Fruit fly (Drosophila melanogaster): Measurements from ENCODE around the gene Hex-A.

DNA sequence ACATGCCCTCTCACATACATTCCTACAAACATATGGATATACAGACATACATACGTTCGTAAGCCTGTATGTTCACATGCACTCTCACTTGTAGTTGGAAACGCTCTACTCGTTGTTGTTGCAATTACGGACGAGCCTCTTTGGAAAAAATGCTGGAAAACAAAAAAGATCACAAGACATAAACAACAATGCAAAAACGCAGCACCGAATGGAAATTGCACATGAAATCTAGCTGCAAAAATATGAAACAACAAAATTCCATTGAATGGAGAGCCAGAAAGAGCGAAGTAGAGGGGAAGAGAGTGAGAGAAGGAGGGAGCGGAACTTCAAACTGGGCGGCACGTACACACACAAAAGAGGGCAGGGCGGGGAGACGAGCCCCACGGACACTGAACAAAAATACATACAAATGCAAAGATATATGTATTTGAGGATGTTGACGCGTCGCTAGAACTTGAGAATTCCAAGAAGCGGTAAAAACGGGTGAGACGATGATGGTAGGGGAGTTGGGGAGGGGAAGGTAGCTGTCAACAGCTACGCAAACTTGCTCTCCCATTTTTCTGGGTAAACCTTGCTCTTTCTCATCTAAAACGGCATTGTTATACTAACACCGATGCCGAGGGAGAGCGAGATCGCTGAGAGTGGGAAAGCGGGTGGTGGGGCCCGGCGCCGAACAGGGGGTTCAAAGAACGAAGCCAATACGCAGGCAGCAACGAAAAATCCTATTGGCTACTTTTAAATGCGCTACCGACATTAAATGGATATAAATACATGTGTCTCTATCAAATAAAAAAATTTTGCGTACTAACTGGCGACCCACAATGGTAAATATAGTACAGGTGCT lies 1.1 kb upstream of the Hex-A start:
- TF ChIP-seq ab (GFP tag; optimal IDR thresholded peaks at IDR 0.05): no peak
- TF ChIP-seq zfh1 (GFP tag; IDR thresholded peaks at IDR 0.05): no peak
- no peak for TF ChIP-seq GATAe (GFP tag; conservative IDR thresholded peaks at IDR 0.05)
- TF ChIP-seq CG9876 (GFP tag; optimal IDR thresholded peaks at IDR 0.05): no peak
- TF ChIP-seq CG9727 (GFP tag; optimal IDR thresholded peaks at IDR 0.05): no peak
- peak; percentile 79 for TF ChIP-seq z (GFP tag; IDR thresholded peaks at IDR 0.05)
- TF ChIP-seq CG7786 (GFP tag; optimal IDR thresholded peaks at IDR 0.05): no peak
- TF ChIP-seq peb (GFP tag; IDR thresholded peaks at IDR 0.05): no peak
- no peak for TF ChIP-seq CG6683 (GFP tag; optimal IDR thresholded peaks at IDR 0.05)
- TF ChIP-seq CG18476 (GFP tag; optimal IDR thresholded peaks at IDR 0.05): no peak
- no peak for TF ChIP-seq E2f2 (GFP tag; IDR thresholded peaks at IDR 0.05)

Data from whole organism, embryonic.